Worm (Caenorhabditis elegans): Measurements from ENCODE around the gene gnrr-5.

gnrr-5 gene

DNA sequence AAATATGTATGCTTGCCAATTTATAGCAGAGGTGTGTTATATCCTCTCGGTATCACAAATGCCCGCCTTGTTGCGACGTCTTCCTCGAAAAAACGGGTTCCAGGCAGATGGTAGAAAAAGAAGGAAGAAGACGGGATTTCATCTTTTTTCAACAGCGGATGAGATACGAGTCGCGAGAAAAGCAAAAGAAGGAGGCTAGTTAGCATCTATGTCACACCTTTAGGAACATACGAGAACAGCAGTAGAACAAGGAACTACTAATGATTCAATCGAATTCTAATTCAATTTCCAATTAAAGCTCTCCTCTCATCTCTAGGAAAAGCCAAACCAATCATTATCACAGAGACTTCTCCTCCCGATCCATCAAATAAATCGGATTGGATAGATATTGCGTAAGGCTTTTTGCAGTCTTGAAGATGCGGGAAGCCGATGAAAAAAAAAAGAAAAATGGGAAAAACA lies 39.9 kb downstream of the gnrr-5 start, which contains the start of gene grl-5:
Gene grl-5, minus strand, starts transcription at position 51 of the 459 bp plus-strand sequence.
- TF ChIP-seq attf-3 (GFP tag; conservative IDR thresholded peaks at IDR 0.05): no peak
- TF ChIP-seq egl-18 (GFP tag; IDR thresholded peaks at IDR 0.05): no peak
- TF ChIP-seq Y79H2A.3 (GFP tag; conservative IDR thresholded peaks at IDR 0.05): no peak
- TF ChIP-seq ZK185.1 (tag; optimal IDR thresholded peaks at IDR 0.05; ENCODE audit: poor library complexity, severe bottlenecking): no peak
- TF ChIP-seq ceh-100 (GFP tag; IDR thresholded peaks at IDR 0.05): no peak
- no peak for TF ChIP-seq F23B12.7 (tag; optimal IDR thresholded peaks at IDR 0.05; ENCODE audit: insufficient read depth)
- TF ChIP-seq die-1 (tag; optimal IDR thresholded peaks at IDR 0.05): no peak
- no peak for TF ChIP-seq lin-35 (GFP tag; optimal IDR thresholded peaks at IDR 0.05)

DNA sequence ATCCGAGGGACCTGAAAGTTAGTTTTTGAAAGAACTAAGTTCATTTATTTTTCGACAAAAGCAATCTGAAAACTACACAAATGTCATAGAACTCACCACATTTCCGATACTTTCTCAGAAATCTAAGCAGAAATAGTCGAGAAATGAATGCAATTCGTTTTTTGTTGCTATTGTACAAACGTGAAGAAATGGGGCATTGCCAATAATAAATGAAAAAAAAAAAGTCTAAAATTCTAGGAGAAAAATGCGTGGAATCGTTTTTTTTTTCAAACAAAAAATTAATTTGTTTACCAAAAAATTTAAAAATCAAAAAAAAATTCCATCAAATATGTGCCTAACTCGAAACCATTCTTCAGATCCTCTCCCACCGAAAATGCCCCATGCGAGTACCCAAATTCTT lies 42.8 kb downstream of the gnrr-5 start, which contains the start of gene Y47D7A.17:
Gene Y47D7A.17, minus strand, starts transcription at position 101 of the 400 bp plus-strand sequence.
- TF ChIP-seq nfya-1 (tag; optimal IDR thresholded peaks at IDR 0.05; ENCODE audit: borderline replicate concordance, insufficient read depth) (no peak), ztf-22 (GFP tag; optimal IDR thresholded peaks at IDR 0.05) (no peak), xnd-1 (tag; optimal IDR thresholded peaks at IDR 0.05) (no peak)

DNA sequence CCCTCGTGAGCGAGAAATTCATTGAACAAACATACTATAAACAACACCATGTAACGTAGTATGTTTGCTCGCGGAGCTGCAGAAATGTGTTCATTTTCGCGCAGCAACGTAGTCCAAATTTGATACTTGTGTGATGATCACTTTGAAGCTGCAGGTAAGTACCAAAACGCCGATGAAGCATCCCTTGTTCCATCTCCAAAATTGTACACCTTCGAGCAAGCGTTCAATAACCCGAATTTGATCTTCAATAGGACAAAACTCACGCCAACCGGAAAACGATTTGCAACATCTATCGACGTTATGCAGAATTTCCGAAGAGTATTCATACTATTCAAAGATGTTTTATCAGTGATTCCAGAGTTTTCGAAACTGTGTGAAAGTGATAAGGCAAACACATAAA lies 43.9 kb downstream of the gnrr-5 start, which contains the start of gene Y47D7A.3:
Gene Y47D7A.3, plus strand, starts transcription at position 301 of the 400 bp plus-strand sequence.
- TF ChIP-seq ceh-40 (GFP tag; IDR thresholded peaks at IDR 0.05) (no peak), sea-2 (GFP tag; IDR thresholded peaks at IDR 0.05) (no peak), unc-62 (GFP tag; optimal IDR thresholded peaks at IDR 0.05) (no peak), madf-6 (GFP tag; IDR thresholded peaks at IDR 0.05) (no peak), zfh-2 (GFP tag; conservative IDR thresholded peaks at IDR 0.05) (no peak), lin-54 (GFP tag; optimal IDR thresholded peaks at IDR 0.05) (no peak), madf-10 (tag; optimal IDR thresholded peaks at IDR 0.05) (no peak), dpl-1 (GFP tag; optimal IDR thresholded peaks at IDR 0.05) (no peak), F55B11.4 (tag; optimal IDR thresholded peaks at IDR 0.05; ENCODE audit: borderline replicate concordance, insufficient read depth) (no peak), tbp1 (GFP tag; optimal IDR thresholded peaks at IDR 0.05) (no peak), ztf-18 (tag; optimal IDR thresholded peaks at IDR 0.05) (no peak), T07F8.4 (tag; optimal IDR thresholded peaks at IDR 0.05) (no peak), B0261.1 (tag; optimal IDR thresholded peaks at IDR 0.05) (no peak)

DNA sequence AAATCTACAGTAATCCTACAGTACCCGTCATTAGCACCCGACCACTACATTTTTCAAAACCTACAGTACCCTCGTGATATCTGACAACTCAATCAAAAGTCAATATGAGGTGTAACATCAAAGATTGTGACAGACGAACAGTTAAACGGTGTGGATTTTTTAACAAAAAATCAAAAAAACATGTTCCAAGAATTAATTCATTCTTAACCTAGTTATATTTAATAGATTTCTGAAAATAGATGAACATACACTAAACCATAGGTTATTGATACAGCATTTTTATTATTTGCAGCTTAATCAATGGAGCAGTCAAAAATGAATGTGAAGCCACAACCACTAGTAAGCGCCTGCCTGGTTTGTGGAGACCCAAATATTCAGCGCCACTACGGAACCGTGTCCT lies 47.0 kb downstream of the gnrr-5 start, which contains the start of gene nhr-118:
Gene nhr-118, plus strand, starts transcription at position 301 of the 400 bp plus-strand sequence.
- TF ChIP-seq somi-1 (GFP tag; optimal IDR thresholded peaks at IDR 0.05): no peak
- TF ChIP-seq ceh-58 (GFP tag; IDR thresholded peaks at IDR 0.05): no peak

DNA sequence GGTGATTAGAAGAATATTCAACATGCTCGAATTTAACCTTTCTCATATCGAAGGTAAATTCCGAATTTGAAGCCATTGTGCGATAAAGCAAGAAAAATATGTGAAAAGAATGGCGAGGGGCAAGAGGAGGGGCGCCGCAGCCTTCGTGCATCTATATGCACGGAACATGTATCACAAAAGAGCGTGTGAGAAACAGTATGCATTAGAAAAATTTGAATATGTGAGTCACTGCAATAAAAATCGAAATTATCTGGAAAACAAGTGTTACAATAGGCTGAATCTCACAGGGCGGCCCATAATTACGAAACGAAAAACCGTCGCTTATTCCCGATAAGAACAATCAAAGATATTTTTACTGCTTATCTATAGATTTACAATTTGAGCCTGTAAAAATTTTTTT lies 52.7 kb downstream of the gnrr-5 start, which contains the start of gene F13A2.5:
Gene F13A2.5, minus strand, starts transcription at position 101 of the 400 bp plus-strand sequence.
- no peak for TF ChIP-seq D2030.7 (GFP tag; IDR thresholded peaks at IDR 0.05)

Data from whole organism, young adult.